Worm (Caenorhabditis elegans) whole organism, early embryonic: ENCODE measurements around the gene arr-1.

Experiments used
- F13C5.2 ChIP-seq: sonication (generic microtip); optimal IDR thresholded peaks from 2 replicates; lab custom pipeline; 2017; ENCODE audit warnings: mild to moderate bottlenecking, missing genetic modification characterization, inconsistent platforms, missing compliant biosample characterization
- ama-1 ChIP-seq: fragments of 150-350 bp; optimal IDR thresholded peaks from 2 replicates; lab custom pipeline; 2014

- TF ChIP-seq ama-1 (lab: Kevin White, UChicago) (no peak), F13C5.2 (tag; lab: Kevin White, UChicago) (no peak)
Observed at ce11 chrX:977958-978686, 27.5 kb downstream of the arr-1 start, which contains the start of gene abhd-3.2.
